Fruit fly (Drosophila melanogaster) whole organism, embryonic: ENCODE data around the gene CG14851.

ENCODE experiments used
- Asciz ChIP-seq: fragments of 200-800 bp; sonication (Bioruptor generic); optimal IDR thresholded peaks from 2 replicates; lab custom pipeline; 2017; ENCODE audit warnings: missing biosample characterization, mild to moderate bottlenecking, missing genetic modification characterization, missing genetic modification reagents
- Awh ChIP-seq: fragments of 200-800 bp; sonication (Bioruptor generic); IDR thresholded peaks from 2 replicates; pipeline ENCODE4, ENCODE4 v1.3.6; 2022; ENCODE audit warnings: missing biosample characterization, missing genetic modification characterization
- B-H1 ChIP-seq: fragments of 200-800 bp; sonication (Bioruptor generic); IDR thresholded peaks from 3 replicates; pipeline ENCODE4 v1.3.6; 2022; ENCODE audit warnings: missing biosample characterization, missing genetic modification characterization
- CG10979 ChIP-seq: fragments of 200-800 bp; sonication (Bioruptor generic); optimal IDR thresholded peaks from 2 replicates; lab custom pipeline; 2018; ENCODE audit warnings: missing biosample characterization, mild to moderate bottlenecking, missing genetic modification characterization, moderate library complexity
- CG11085 ChIP-seq: fragments of 200-800 bp; sonication (Bioruptor generic); IDR thresholded peaks from 2 replicates; pipeline ENCODE4 v1.3.6; 2022; ENCODE audit warnings: missing biosample characterization, missing genetic modification characterization
- CG12219 ChIP-seq: fragments of 200-800 bp; sonication (Bioruptor generic); optimal IDR thresholded peaks from 3 replicates; lab custom pipeline; 2018; ENCODE audit warnings: missing biosample characterization, mild to moderate bottlenecking, missing genetic modification characterization
- CG1233 ChIP-seq: fragments of 200-800 bp; sonication (Bioruptor generic); optimal IDR thresholded peaks from 4 replicates; lab custom pipeline; 2018; ENCODE audit warnings: missing biosample characterization, mild to moderate bottlenecking, missing genetic modification characterization
- CG13287 ChIP-seq: fragments of 200-800 bp; sonication (Bioruptor generic); IDR thresholded peaks from 2 replicates; pipeline ENCODE4 v1.3.6; 2022; ENCODE audit warnings: missing biosample characterization, missing genetic modification characterization; ENCODE audit not compliant: partially characterized antibody
- CG14014 ChIP-seq: fragments of 200-800 bp; sonication (Bioruptor generic); IDR thresholded peaks from 2 replicates; pipeline ENCODE4 v1.3.6; 2022; ENCODE audit warnings: missing biosample characterization, missing genetic modification characterization
- CG15514 ChIP-seq: fragments of 200-800 bp; sonication (Bioruptor generic); optimal IDR thresholded peaks from 3 replicates; lab custom pipeline; 2017; ENCODE audit warnings: missing biosample characterization, missing genetic modification characterization, mild to moderate bottlenecking, moderate library complexity, missing genetic modification reagents
- CG1602 ChIP-seq: fragments of 200-800 bp; sonication (Bioruptor generic); optimal IDR thresholded peaks from 3 replicates; lab custom pipeline; 2016; ENCODE audit warnings: missing biosample characterization, missing genetic modification characterization
- CG17361 ChIP-seq: fragments of 200-800 bp; sonication (Bioruptor generic); IDR thresholded peaks from 3 replicates; pipeline ENCODE4 v1.3.6; 2022; ENCODE audit warnings: missing biosample characterization, missing genetic modification characterization
- CG2875 ChIP-seq: fragments of 200-800 bp; sonication (Bioruptor generic); optimal IDR thresholded peaks from 2 replicates; lab custom pipeline; 2017; ENCODE audit warnings: missing biosample characterization, mild to moderate bottlenecking, missing genetic modification characterization, missing genetic modification reagents
- CG4360 ChIP-seq: fragments of 200-800 bp; sonication (Bioruptor generic); IDR thresholded peaks from 2 replicates; pipeline ENCODE4 v1.3.6; 2022; ENCODE audit warnings: missing biosample characterization, missing genetic modification characterization
- CG6175 ChIP-seq: fragments of 200-800 bp; sonication (Bioruptor generic); IDR thresholded peaks from 3 replicates; pipeline ENCODE4 v1.3.6; 2022; ENCODE audit warnings: missing biosample characterization, missing genetic modification characterization
- CG6654 ChIP-seq: fragments of 200-800 bp; sonication (Bioruptor generic); optimal IDR thresholded peaks from 2 replicates; lab custom pipeline; 2017; ENCODE audit warnings: missing biosample characterization, mild to moderate bottlenecking, missing genetic modification characterization
- CG6683 ChIP-seq: fragments of 200-800 bp; sonication (Bioruptor generic); optimal IDR thresholded peaks from 2 replicates; lab custom pipeline; 2017; ENCODE audit warnings: missing biosample characterization, mild to moderate bottlenecking, missing genetic modification characterization, missing genetic modification reagents
- CG6854 ChIP-seq: fragments of 200-800 bp; sonication (Bioruptor generic); optimal IDR thresholded peaks from 3 replicates; lab custom pipeline; 2017; ENCODE audit warnings: missing biosample characterization, mild to moderate bottlenecking, missing genetic modification characterization
- CG7271 ChIP-seq: fragments of 200-800 bp; sonication (Bioruptor generic); optimal IDR thresholded peaks from 2 replicates; lab custom pipeline; 2018; ENCODE audit warnings: missing biosample characterization, mild to moderate bottlenecking, missing genetic modification characterization, moderate library complexity
- CG7357 ChIP-seq: fragments of 200-800 bp; sonication (Bioruptor generic); IDR thresholded peaks from 3 replicates; pipeline ENCODE4 v1.3.6; 2022; ENCODE audit warnings: missing biosample characterization, missing genetic modification characterization
- CG7839 ChIP-seq: fragments of 200-800 bp; sonication (Bioruptor generic); optimal IDR thresholded peaks from 3 replicates; lab custom pipeline; 2018; ENCODE audit warnings: missing biosample characterization, mild to moderate bottlenecking, missing genetic modification characterization, moderate library complexity
- CG8290 ChIP-seq, 3 experiments: fragments of 200-800 bp; sonication (Bioruptor generic); optimal IDR thresholded peaks; 2 replicates each; lab custom pipeline; 2016 to 2019; ENCODE audit warnings: missing biosample characterization in 3 of 3, missing genetic modification characterization in 3 of 3, mild to moderate bottlenecking in 2 of 3, moderate library complexity in 1 of 3
- CG9437 ChIP-seq: fragments of 200-800 bp; sonication (Bioruptor generic); optimal IDR thresholded peaks from 2 replicates; lab custom pipeline; 2018; ENCODE audit warnings: missing biosample characterization, mild to moderate bottlenecking, missing genetic modification characterization
- CkIIα-i1 ChIP-seq: fragments of 200-800 bp; sonication (Bioruptor generic); IDR thresholded peaks from 2 replicates; pipeline ENCODE4 v1.3.6; 2022; ENCODE audit warnings: missing biosample characterization, missing genetic modification characterization
- D19A ChIP-seq: fragments of 200-800 bp; optimal IDR thresholded peaks from 3 replicates; lab custom pipeline; 2019; ENCODE audit warnings: missing biosample characterization, mild to moderate bottlenecking, missing genetic modification characterization, moderate library complexity
- Gsc ChIP-seq: fragments of 200-800 bp; sonication (Bioruptor generic); IDR thresholded peaks from 2 replicates; pipeline ENCODE4 v1.3.6; 2022; ENCODE audit warnings: missing biosample characterization, missing genetic modification characterization
- H2.0 ChIP-seq: fragments of 200-800 bp; sonication (Bioruptor generic); IDR thresholded peaks from 2 replicates; pipeline ENCODE4 v1.3.6; 2022; ENCODE audit warnings: missing biosample characterization, missing genetic modification characterization
- HLH3B ChIP-seq: fragments of 200-800 bp; sonication (Bioruptor generic); IDR thresholded peaks from 2 replicates; pipeline ENCODE4 v1.3.6; 2022; ENCODE audit warnings: missing biosample characterization, missing genetic modification characterization
- Hr3 ChIP-seq: fragments of 200-800 bp; sonication (Bioruptor generic); optimal IDR thresholded peaks from 3 replicates; lab custom pipeline; 2016; ENCODE audit warnings: missing biosample characterization, missing genetic modification characterization
- NK7.1 ChIP-seq: fragments of 200-800 bp; sonication (Bioruptor generic); optimal IDR thresholded peaks from 3 replicates; lab custom pipeline; 2016; ENCODE audit warnings: missing biosample characterization, missing genetic modification characterization
- Opbp ChIP-seq: fragments of 200-800 bp; sonication (Bioruptor generic); IDR thresholded peaks from 3 replicates; pipeline ENCODE4 v1.3.6; 2022; ENCODE audit warnings: missing biosample characterization, missing genetic modification characterization; ENCODE audit not compliant: partially characterized antibody
- Optix ChIP-seq: fragments of 200-800 bp; sonication (Bioruptor generic); IDR thresholded peaks from 3 replicates; pipeline ENCODE4 v1.3.6; 2022; ENCODE audit warnings: missing biosample characterization, missing genetic modification characterization
- Six4 ChIP-seq: fragments of 200-800 bp; sonication (Bioruptor generic); optimal IDR thresholded peaks from 2 replicates; lab custom pipeline; 2016; ENCODE audit warnings: missing biosample characterization, missing genetic modification characterization
- Stat92E ChIP-seq, 3 experiments: fragments of >200 bp in 2 of 3; fragments of 200-800 bp in 1 of 3; sonication (Bioruptor generic) in 1 of 3; optimal IDR thresholded peaks; 2 replicates each; lab custom pipeline; 2017 to 2019; ENCODE audit warnings: missing biosample characterization in 3 of 3, missing genetic modification characterization in 3 of 3, mild to moderate bottlenecking in 1 of 3, moderate library complexity in 1 of 3
- al ChIP-seq: fragments of 200-800 bp; sonication (Bioruptor generic); IDR thresholded peaks from 2 replicates; pipeline ENCODE4 v1.3.6; 2022; ENCODE audit warnings: missing biosample characterization, missing genetic modification characterization
- amos ChIP-seq: fragments of 200-800 bp; sonication (Bioruptor generic); IDR thresholded peaks from 2 replicates; pipeline ENCODE4 v1.3.6; 2022; ENCODE audit warnings: missing biosample characterization, missing genetic modification characterization; ENCODE audit not compliant: partially characterized antibody
- ase ChIP-seq: fragments of 200-800 bp; sonication (Bioruptor generic); IDR thresholded peaks from 3 replicates; pipeline ENCODE4 v1.3.6; 2022; ENCODE audit warnings: missing biosample characterization, missing genetic modification characterization
- bcd ChIP-seq: fragments of 200-800 bp; sonication (Bioruptor generic); optimal IDR thresholded peaks from 2 replicates; lab custom pipeline; 2017; ENCODE audit warnings: missing biosample characterization, mild to moderate bottlenecking, missing genetic modification characterization
- cato ChIP-seq: fragments of 200-800 bp; sonication (Bioruptor generic); optimal IDR thresholded peaks from 2 replicates; lab custom pipeline; 2016; ENCODE audit warnings: missing biosample characterization, missing genetic modification characterization, borderline replicate concordance
- corto ChIP-seq: fragments of 200-800 bp; sonication (Bioruptor generic); optimal IDR thresholded peaks from 2 replicates; lab custom pipeline; 2016; ENCODE audit warnings: missing biosample characterization, mild to moderate bottlenecking, missing genetic modification characterization, moderate library complexity
- dimm ChIP-seq: fragments of 200-800 bp; sonication (Bioruptor generic); IDR thresholded peaks from 2 replicates; pipeline ENCODE4 v1.3.6; 2022; ENCODE audit warnings: missing biosample characterization, missing genetic modification characterization
- fd64A ChIP-seq: fragments of 200-800 bp; sonication (Bioruptor generic); optimal IDR thresholded peaks from 3 replicates; lab custom pipeline; 2018; ENCODE audit warnings: missing biosample characterization, mild to moderate bottlenecking, missing genetic modification characterization
- gro ChIP-seq: fragments of 200-800 bp; sonication (Bioruptor generic); optimal IDR thresholded peaks from 2 replicates; lab custom pipeline; 2016; ENCODE audit warnings: missing biosample characterization, missing genetic modification characterization
- kah ChIP-seq: fragments of 200-800 bp; sonication (Bioruptor generic); optimal IDR thresholded peaks from 2 replicates; lab custom pipeline; 2018; ENCODE audit warnings: missing biosample characterization, mild to moderate bottlenecking, missing genetic modification characterization
- nau ChIP-seq: fragments of 200-800 bp; sonication (Bioruptor generic); optimal IDR thresholded peaks from 3 replicates; lab custom pipeline; 2017; ENCODE audit warnings: missing biosample characterization, mild to moderate bottlenecking, missing genetic modification characterization, missing genetic modification reagents
- peb ChIP-seq: fragments of 200-800 bp; sonication (Bioruptor generic); IDR thresholded peaks from 2 replicates; pipeline ENCODE4 v1.3.6; 2022; ENCODE audit warnings: missing biosample characterization, missing genetic modification characterization
- ranshi ChIP-seq: fragments of 200-800 bp; sonication (Bioruptor generic); IDR thresholded peaks from 2 replicates; pipeline ENCODE4 v1.3.6; 2022; ENCODE audit warnings: missing biosample characterization, missing genetic modification characterization
- stc ChIP-seq: fragments of 200-800 bp; sonication (Bioruptor generic); IDR thresholded peaks from 2 replicates; pipeline ENCODE4 v1.3.6; 2022; ENCODE audit warnings: missing biosample characterization, missing genetic modification characterization
- yki ChIP-seq: fragments of >200 bp; optimal IDR thresholded peaks from 3 replicates; lab custom pipeline; 2018
- zfh2 ChIP-seq: fragments of 200-800 bp; sonication (Bioruptor generic); optimal IDR thresholded peaks from 2 replicates; lab custom pipeline; 2016; ENCODE audit warnings: missing biosample characterization, missing genetic modification characterization

Gene CG14851

dm6 chr3R:14558383-14558883, 3.7 kb upstream of the CG14851 start (continued):
- peak; percentile 56; the same call in 1 of the 2 replicates for TF ChIP-seq CG11085 (GFP tag; lab: Robert Waterston, UW)
- peak; percentile 83 for TF ChIP-seq CG1602
- TF ChIP-seq Awh (GFP tag; lab: Robert Waterston, UW) = peak; percentile 80
- peak; percentile 90 for TF ChIP-seq Six4 (GFP tag; lab: Kevin White, UChicago)
- peak; percentile 84 for TF ChIP-seq CG15514
- TF ChIP-seq al = peak; percentile 71
- peak; percentile 92 for TF ChIP-seq CG9437 (GFP tag; lab: Kevin White, UChicago)
- TF ChIP-seq cato (GFP tag; lab: Kevin White, UChicago) = peak; percentile 81
- peak; percentile 94 for TF ChIP-seq bcd
- peak; percentile 74 for TF ChIP-seq H2.0
- peak; percentile 88 for TF ChIP-seq NK7.1 (GFP tag; lab: Kevin White, UChicago)
- TF ChIP-seq CG14014 (GFP tag; lab: Robert Waterston, UW) = peak; percentile 87
- peak; percentile 82 for TF ChIP-seq ranshi
- no peak for TF ChIP-seq Stat92E (GFP tag; optimal IDR thresholded peaks at IDR 0.05; lab: Kevin White, UChicago)
- TF ChIP-seq CG7357 = peak; percentile 77
- TF ChIP-seq amos (GFP tag; lab: Robert Waterston, UW) = no peak
- peak; percentile 93 for TF ChIP-seq CG6854
- TF ChIP-seq dimm (GFP tag; lab: Robert Waterston, UW) = peak; percentile 71
- 0 out of 2 replicates have a peak, but pooled peaks have one; percentile 36 for TF ChIP-seq Gsc
- peak; percentile 92 for TF ChIP-seq CG6683 (GFP tag; lab: Kevin White, UChicago)
- peak; percentile 76 for TF ChIP-seq CG6654
- peak; percentile 90 for TF ChIP-seq CG10979 (tag; lab: Kevin White, UChicago)
- TF ChIP-seq CG17361 (GFP tag; lab: Robert Waterston, UW) = peak; percentile 95
- peak; percentile 93 for TF ChIP-seq nau
- peak; percentile 88 for TF ChIP-seq CG2875 (GFP tag; lab: Kevin White, UChicago)
- TF ChIP-seq peb (GFP tag; lab: Robert Waterston, UW) = peak; percentile 73; the same call in 1 of the 2 replicates
- peak; percentile 93 for TF ChIP-seq CG7839 (tag; lab: Kevin White, UChicago)
- TF ChIP-seq HLH3B (GFP tag; lab: Robert Waterston, UW) = peak; percentile 91
- TF ChIP-seq CG6175 (GFP tag; lab: Robert Waterston, UW) = peak; percentile 39; the same call in 1 of the 3 replicates
- TF ChIP-seq gro (GFP tag; lab: Kevin White, UChicago) = peak; percentile 91
- TF ChIP-seq CG7271 (tag; lab: Kevin White, UChicago) = no peak
- peak; percentile 90 for TF ChIP-seq D19A (tag; lab: Kevin White, UChicago)
- peak; percentile 83 for TF ChIP-seq B-H1 (GFP tag; lab: Robert Waterston, UW)
- TF ChIP-seq fd64A (GFP tag; lab: Kevin White, UChicago) = peak; percentile 61
- TF ChIP-seq ase (GFP tag; lab: Robert Waterston, UW) = peak; percentile 77; the same call in 2 of the 3 replicates
- TF ChIP-seq CG12219 (GFP tag; lab: Kevin White, UChicago) = peak; percentile 90
- TF ChIP-seq yki (lab: Kevin White, UChicago) = no peak
- TF ChIP-seq Hr3 = peak; percentile 86
- TF ChIP-seq stc (GFP tag; lab: Robert Waterston, UW) = peak; percentile 89
- no peak for TF ChIP-seq CG8290 (GFP tag; optimal IDR thresholded peaks at IDR 0.05; lab: Kevin White, UChicago)
- TF ChIP-seq CG8290 (tag; optimal IDR thresholded peaks at IDR 0.05; lab: Kevin White, UChicago) = peak in 1 of 2 experiments; percentile 60
- no peak for TF ChIP-seq Opbp
- peak; percentile 89 for TF ChIP-seq CG1233 (GFP tag; lab: Kevin White, UChicago)
- no peak; the same call in 2 of the 3 replicates for TF ChIP-seq Optix (GFP tag; lab: Robert Waterston, UW)
- no peak for TF ChIP-seq CG13287 (GFP tag; lab: Robert Waterston, UW)
- TF ChIP-seq kah (GFP tag; lab: Kevin White, UChicago) = peak; percentile 85
- TF ChIP-seq CG4360 (GFP tag; lab: Robert Waterston, UW) = peak; percentile 47
- peak; percentile 93 for TF ChIP-seq Asciz
- peak; percentile 19; the same call in 1 of the 2 replicates for TF ChIP-seq CkIIα-i1 (GFP tag; lab: Robert Waterston, UW)
- TF ChIP-seq corto (GFP tag; lab: Kevin White, UChicago) = no peak
- TF ChIP-seq zfh2 (GFP tag; lab: Kevin White, UChicago) = peak; percentile 86
